Worm (Caenorhabditis elegans): ENCODE results near the gene M70.1.

- TF ChIP-seq B0261.1 (tag; optimal IDR thresholded peaks at IDR 0.05), result no peak
- no peak for TF ChIP-seq B0035.1 (tag; optimal IDR thresholded peaks at IDR 0.05)
- no peak for TF ChIP-seq Y67H2A.10 (GFP tag; conservative IDR thresholded peaks at IDR 0.05)
- no peak for TF ChIP-seq pha-4 (tag; optimal IDR thresholded peaks at IDR 0.05)
- no peak for TF ChIP-seq madf-10 (tag; optimal IDR thresholded peaks at IDR 0.05)
- no peak for TF ChIP-seq lin-35 (GFP tag; optimal IDR thresholded peaks at IDR 0.05)
- no peak for TF ChIP-seq hlh-26 (GFP tag; conservative IDR thresholded peaks at IDR 0.05)
- TF ChIP-seq lag-1 (GFP tag; IDR thresholded peaks at IDR 0.05), result no peak
- no peak for TF ChIP-seq ztf-6 (GFP tag; IDR thresholded peaks at IDR 0.05)
- no peak for TF ChIP-seq fkh-3 (tag; optimal IDR thresholded peaks at IDR 0.05)
- no peak for TF ChIP-seq sea-2 (GFP tag; IDR thresholded peaks at IDR 0.05)
Observed at ce11 chrIV:2253392-2254048, 7.9 kb downstream of the M70.1 start.

All from whole organism, young adult.